Fruit fly (Drosophila melanogaster) whole organism, prepupa: Measurements from ENCODE around the gene CG4768.
A peak's percentile ranks its signal among the peaks of the same experiment; 100 is the strongest.

Experiments
- CG10669 ChIP-seq: fragments of 200-800 bp; sonication (Bioruptor generic); optimal IDR thresholded peaks from 3 replicates; lab custom pipeline; 2018; ENCODE audit warnings: missing biosample characterization, mild to moderate bottlenecking, missing genetic modification characterization, moderate library complexity
- CG11762 ChIP-seq: fragments of 200-800 bp; sonication (Bioruptor generic); optimal IDR thresholded peaks from 3 replicates; lab custom pipeline; 2016; ENCODE audit warnings: missing biosample characterization, missing genetic modification characterization; ENCODE audit not compliant: insufficient read depth
- CG11902 ChIP-seq: fragments of 200-800 bp; sonication (Bioruptor generic); optimal IDR thresholded peaks from 3 replicates; lab custom pipeline; 2016; ENCODE audit warnings: missing biosample characterization, missing genetic modification characterization
- CG15336 ChIP-seq: fragments of 200-800 bp; sonication (Bioruptor generic); IDR thresholded peaks from 2 replicates; pipeline ENCODE4 v1.3.6; 2022; ENCODE audit warnings: missing biosample characterization, missing genetic modification characterization
- CG1621 ChIP-seq: fragments of 200-800 bp; sonication (Bioruptor generic); optimal IDR thresholded peaks from 3 replicates; lab custom pipeline; 2018; ENCODE audit warnings: missing biosample characterization, mild to moderate bottlenecking, missing genetic modification characterization
- CG16779 ChIP-seq: fragments of 200-800 bp; sonication (Bioruptor generic); optimal IDR thresholded peaks from 3 replicates; lab custom pipeline; 2017; ENCODE audit warnings: missing biosample characterization, mild to moderate bottlenecking, missing genetic modification characterization
- CG3032 ChIP-seq: fragments of 200-800 bp; optimal IDR thresholded peaks from 2 replicates; lab custom pipeline; 2019; ENCODE audit warnings: missing biosample characterization, mild to moderate bottlenecking, missing genetic modification characterization, moderate library complexity
- CG31627 ChIP-seq: fragments of 200-800 bp; sonication (Bioruptor generic); optimal IDR thresholded peaks from 3 replicates; lab custom pipeline; 2016; ENCODE audit warnings: missing biosample characterization, missing genetic modification characterization
- CG32006 ChIP-seq: fragments of 200-800 bp; sonication (Bioruptor generic); optimal IDR thresholded peaks from 3 replicates; lab custom pipeline; 2017; ENCODE audit warnings: missing biosample characterization, mild to moderate bottlenecking, missing genetic modification characterization
- CG34406 ChIP-seq: fragments of 200-800 bp; sonication (Bioruptor generic); optimal IDR thresholded peaks from 3 replicates; lab custom pipeline; 2016; ENCODE audit warnings: missing biosample characterization, missing genetic modification characterization
- CG3919 ChIP-seq: fragments of 200-800 bp; sonication (Bioruptor generic); optimal IDR thresholded peaks from 3 replicates; lab custom pipeline; 2016; ENCODE audit warnings: missing biosample characterization, missing genetic modification characterization
- CG4318 ChIP-seq: fragments of 200-800 bp; sonication (Bioruptor generic); optimal IDR thresholded peaks from 3 replicates; lab custom pipeline; 2017; ENCODE audit warnings: missing biosample characterization, mild to moderate bottlenecking, missing genetic modification characterization
- CG6163 ChIP-seq: fragments of 200-800 bp; sonication (Bioruptor generic); IDR thresholded peaks from 3 replicates; pipeline ENCODE4 v1.3.6; 2022; ENCODE audit warnings: missing biosample characterization, missing genetic modification characterization
- CG6276 ChIP-seq: fragments of 200-800 bp; sonication (Bioruptor generic); optimal IDR thresholded peaks from 2 replicates; lab custom pipeline; 2017; ENCODE audit warnings: missing biosample characterization, mild to moderate bottlenecking, missing genetic modification characterization
- CG6792 ChIP-seq: fragments of 200-800 bp; sonication (Bioruptor generic); optimal IDR thresholded peaks from 3 replicates; lab custom pipeline; 2016; ENCODE audit warnings: missing biosample characterization, missing genetic modification characterization
- CG6808 ChIP-seq: fragments of 200-800 bp; sonication (Bioruptor generic); optimal IDR thresholded peaks from 3 replicates; lab custom pipeline; 2017; ENCODE audit warnings: missing biosample characterization, missing genetic modification characterization, mild to moderate bottlenecking, moderate library complexity, missing genetic modification reagents
- CG7368 ChIP-seq: fragments of 200-800 bp; sonication (Bioruptor generic); optimal IDR thresholded peaks from 3 replicates; lab custom pipeline; 2016; ENCODE audit warnings: missing biosample characterization, missing genetic modification characterization
- CG8119 ChIP-seq: fragments of 200-800 bp; sonication (Bioruptor generic); IDR thresholded peaks from 3 replicates; pipeline ENCODE4 v1.3.6; 2022; ENCODE audit warnings: missing biosample characterization, missing genetic modification characterization
- CG8319 ChIP-seq: fragments of 200-800 bp; sonication (Bioruptor generic); optimal IDR thresholded peaks from 3 replicates; lab custom pipeline; 2016; ENCODE audit warnings: missing biosample characterization, missing genetic modification characterization
- CG9139 ChIP-seq: fragments of 200-800 bp; sonication (Bioruptor generic); optimal IDR thresholded peaks from 3 replicates; lab custom pipeline; 2017; ENCODE audit warnings: missing biosample characterization, mild to moderate bottlenecking, missing genetic modification characterization
- Eip75B ChIP-seq: fragments of 200-800 bp; sonication (Bioruptor generic); optimal IDR thresholded peaks from 3 replicates; lab custom pipeline; 2016; ENCODE audit warnings: missing biosample characterization, missing genetic modification characterization
- Eip78C ChIP-seq: fragments of 200-800 bp; sonication (Bioruptor generic); peaks from one replicate; lab custom pipeline; 2016; ENCODE audit warnings: missing biosample characterization, missing genetic modification characterization
- Eip93F ChIP-seq: fragments of 200-800 bp; sonication (Bioruptor generic); optimal IDR thresholded peaks from 2 replicates; lab custom pipeline; 2016; ENCODE audit warnings: missing biosample characterization, mild to moderate bottlenecking, missing genetic modification characterization
- Ets21C ChIP-seq: fragments of 200-800 bp; sonication (Bioruptor generic); optimal IDR thresholded peaks from 3 replicates; lab custom pipeline; 2016; ENCODE audit warnings: missing biosample characterization, missing genetic modification characterization
- Ets96B ChIP-seq: fragments of 200-800 bp; optimal IDR thresholded peaks from 2 replicates; lab custom pipeline; 2019; ENCODE audit warnings: missing biosample characterization, mild to moderate bottlenecking, missing genetic modification characterization, moderate library complexity
- Gug ChIP-seq: fragments of 200-800 bp; sonication (Bioruptor generic); IDR thresholded peaks from 2 replicates; pipeline ENCODE4 v1.3.6; 2022; ENCODE audit warnings: missing biosample characterization, missing genetic modification characterization
- Hr39 ChIP-seq: fragments of 200-800 bp; sonication (Bioruptor generic); optimal IDR thresholded peaks from 2 replicates; lab custom pipeline; 2016; ENCODE audit warnings: missing biosample characterization, missing genetic modification characterization
- Lpt ChIP-seq: fragments of 200-800 bp; sonication (Bioruptor generic); optimal IDR thresholded peaks from 3 replicates; lab custom pipeline; 2016; ENCODE audit warnings: missing biosample characterization, missing genetic modification characterization
- Met ChIP-seq: fragments of 200-800 bp; sonication (Bioruptor generic); optimal IDR thresholded peaks from 3 replicates; lab custom pipeline; 2016; ENCODE audit warnings: missing biosample characterization, missing genetic modification characterization
- OdsH ChIP-seq: fragments of 200-800 bp; sonication (Bioruptor generic); optimal IDR thresholded peaks from 3 replicates; lab custom pipeline; 2016; ENCODE audit warnings: missing biosample characterization, missing genetic modification characterization
- Sox14 ChIP-seq: fragments of 200-800 bp; sonication (Bioruptor generic); optimal IDR thresholded peaks from 3 replicates; lab custom pipeline; 2016; ENCODE audit warnings: missing biosample characterization, missing genetic modification characterization
- Sox15 ChIP-seq: fragments of 200-800 bp; sonication (Bioruptor generic); optimal IDR thresholded peaks from 3 replicates; lab custom pipeline; 2016; ENCODE audit warnings: missing biosample characterization, missing genetic modification characterization
- achi ChIP-seq: fragments of 200-800 bp; sonication (Bioruptor generic); optimal IDR thresholded peaks from 3 replicates; lab custom pipeline; 2016; ENCODE audit warnings: missing biosample characterization, missing genetic modification characterization
- acj6 ChIP-seq: fragments of 200-800 bp; sonication (Bioruptor generic); optimal IDR thresholded peaks from 3 replicates; lab custom pipeline; 2016; ENCODE audit warnings: missing biosample characterization, missing genetic modification characterization
- cyc ChIP-seq: fragments of 200-800 bp; sonication (Bioruptor generic); optimal IDR thresholded peaks from 3 replicates; lab custom pipeline; 2016; ENCODE audit warnings: missing biosample characterization, missing genetic modification characterization
- dsx ChIP-seq: fragments of 200-800 bp; optimal IDR thresholded peaks from 3 replicates; lab custom pipeline; 2019; ENCODE audit warnings: missing biosample characterization, mild to moderate bottlenecking, missing genetic modification characterization, moderate library complexity; ENCODE audit not compliant: poor library complexity, severe bottlenecking
- eg ChIP-seq: fragments of 200-800 bp; sonication (Bioruptor generic); IDR thresholded peaks from 3 replicates; pipeline ENCODE4 v1.3.6; 2022; ENCODE audit warnings: missing biosample characterization, missing genetic modification characterization
- esn ChIP-seq: fragments of 200-800 bp; sonication (Bioruptor generic); optimal IDR thresholded peaks from 2 replicates; lab custom pipeline; 2016; ENCODE audit warnings: missing biosample characterization, mild to moderate bottlenecking, missing genetic modification characterization, moderate library complexity
- fd59A ChIP-seq: fragments of 200-800 bp; sonication (Bioruptor generic); optimal IDR thresholded peaks from 2 replicates; lab custom pipeline; 2017; ENCODE audit warnings: missing biosample characterization, mild to moderate bottlenecking, missing genetic modification characterization, missing genetic modification reagents
- fkh ChIP-seq: fragments of 200-800 bp; sonication (Bioruptor generic); optimal IDR thresholded peaks from 3 replicates; lab custom pipeline; 2017; ENCODE audit warnings: missing biosample characterization, mild to moderate bottlenecking, missing genetic modification characterization, moderate library complexity
- net ChIP-seq: fragments of 200-800 bp; sonication (Bioruptor generic); optimal IDR thresholded peaks from 3 replicates; lab custom pipeline; 2016; ENCODE audit warnings: missing biosample characterization, missing genetic modification characterization
- pdm3 ChIP-seq: fragments of 200-800 bp; sonication (Bioruptor generic); optimal IDR thresholded peaks from 3 replicates; lab custom pipeline; 2016; ENCODE audit warnings: missing biosample characterization, missing genetic modification characterization
- salr ChIP-seq, 2 experiments: fragments of 200-800 bp; sonication (Bioruptor generic); optimal IDR thresholded peaks; 3 replicates each; lab custom pipeline; 2016 to 2018; ENCODE audit warnings: missing biosample characterization in 2 of 2, missing genetic modification characterization in 2 of 2, mild to moderate bottlenecking in 1 of 2
- spab ChIP-seq: fragments of 200-800 bp; sonication (Bioruptor generic); optimal IDR thresholded peaks from 2 replicates; lab custom pipeline; 2017; ENCODE audit warnings: missing biosample characterization, mild to moderate bottlenecking, missing genetic modification characterization, missing genetic modification reagents
- ss ChIP-seq, 2 experiments: fragments of 200-800 bp; sonication (Bioruptor generic); optimal IDR thresholded peaks; 2 replicates in 1 of 2; 3 replicates in 1 of 2; lab custom pipeline; 2017 to 2018; ENCODE audit warnings: mild to moderate bottlenecking in 2 of 2, missing biosample characterization in 2 of 2, missing genetic modification characterization in 2 of 2, moderate library complexity in 1 of 2
- svp ChIP-seq: fragments of 200-800 bp; sonication (Bioruptor generic); peaks from one replicate; lab custom pipeline; 2016; ENCODE audit warnings: missing biosample characterization, missing genetic modification characterization
- topi ChIP-seq: fragments of 200-800 bp; sonication (Bioruptor generic); optimal IDR thresholded peaks from 3 replicates; lab custom pipeline; 2016; ENCODE audit warnings: missing biosample characterization, missing genetic modification characterization
- vri ChIP-seq: fragments of 200-800 bp; sonication (Bioruptor generic); optimal IDR thresholded peaks from 3 replicates; lab custom pipeline; 2016; ENCODE audit warnings: missing biosample characterization, mild to moderate bottlenecking, missing genetic modification characterization

Gene CG4768

dm6 chrX:16829439-16830028 lies 37.6 kb downstream of the CG4768 start (continued):
- TF ChIP-seq fkh (GFP tag; lab: Kevin White, UChicago) (no peak), CG3919 (GFP tag; lab: Kevin White, UChicago) (no peak), esn (GFP tag; lab: Kevin White, UChicago) (peak; percentile 47), OdsH (GFP tag; lab: Kevin White, UChicago) (peak; percentile 33), CG15336 (GFP tag; lab: Robert Waterston, UW) (0 out of 2 replicates have a peak, but pooled peaks have one; percentile 22), topi (peak; percentile 19), Ets21C (GFP tag; lab: Kevin White, UChicago) (no peak), Gug (GFP tag; lab: Robert Waterston, UW) (no peak), spab (GFP tag; lab: Kevin White, UChicago) (no peak), acj6 (GFP tag; lab: Kevin White, UChicago) (peak; percentile 27), vri (GFP tag; lab: Kevin White, UChicago) (no peak), CG8319 (GFP tag; lab: Kevin White, UChicago) (no peak), achi (GFP tag; lab: Kevin White, UChicago) (no peak), net (GFP tag; lab: Kevin White, UChicago) (peak; percentile 9), Eip78C (GFP tag; lab: Kevin White, UChicago) (peak; percentile 65), CG4318 (GFP tag; lab: Kevin White, UChicago) (no peak), CG32006 (GFP tag; lab: Kevin White, UChicago) (peak; percentile 39)

DNA sequence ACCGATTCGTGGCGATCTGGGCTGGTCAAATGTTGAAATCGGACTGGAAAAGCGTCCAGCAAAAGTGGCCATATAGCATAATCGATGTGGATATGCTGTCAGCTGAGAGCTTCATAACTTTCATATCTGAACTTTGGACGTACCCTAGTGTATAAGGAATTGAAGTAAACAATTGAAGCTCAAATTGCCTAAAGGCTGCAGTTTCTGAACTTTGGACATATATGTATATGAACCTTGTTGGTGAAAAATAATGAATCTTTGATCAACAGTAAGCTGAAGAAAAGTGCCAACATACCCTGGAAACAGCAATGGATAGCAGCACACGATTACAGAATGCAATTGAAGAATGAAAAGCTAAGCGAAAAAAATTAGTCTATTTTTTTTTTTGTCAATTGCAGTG lies 38.2 kb downstream of the CG4768 start:
- TF ChIP-seq acj6 (GFP tag; lab: Kevin White, UChicago) (peak; percentile 6), Gug (GFP tag; lab: Robert Waterston, UW) (no peak), Ets96B (no peak), dsx (no peak), fd59A (GFP tag; lab: Kevin White, UChicago) (no peak), OdsH (GFP tag; lab: Kevin White, UChicago) (peak; percentile 45), ss (GFP tag; optimal IDR thresholded peaks at IDR 0.05; lab: Kevin White, UChicago) (no peak), CG34406 (GFP tag; lab: Kevin White, UChicago) (no peak), Sox15 (GFP tag; lab: Kevin White, UChicago) (no peak), Sox14 (peak; percentile 8), CG10669 (no peak), CG6276 (no peak), CG32006 (GFP tag; lab: Kevin White, UChicago) (peak; percentile 36), CG11902 (GFP tag; lab: Kevin White, UChicago) (no peak), CG16779 (no peak), topi (no peak), spab (GFP tag; lab: Kevin White, UChicago) (no peak), Eip78C (GFP tag; lab: Kevin White, UChicago) (peak; percentile 76), CG7368 (GFP tag; lab: Kevin White, UChicago) (no peak), Eip93F (GFP tag; lab: Kevin White, UChicago) (no peak), CG6163 (no peak), svp (no peak), eg (GFP tag; lab: Robert Waterston, UW) (no peak), CG6792 (no peak), salr (GFP tag; optimal IDR thresholded peaks at IDR 0.05; lab: Kevin White, UChicago) (no peak), CG1621 (tag; lab: Kevin White, UChicago) (no peak), CG31627 (no peak), Hr39 (GFP tag; lab: Kevin White, UChicago) (no peak), achi (GFP tag; lab: Kevin White, UChicago) (peak; percentile 19), Met (GFP tag; lab: Kevin White, UChicago) (no peak), CG4318 (GFP tag; lab: Kevin White, UChicago) (no peak), CG6808 (GFP tag; lab: Kevin White, UChicago) (no peak), CG9139 (no peak), Eip75B (no peak), CG8119 (GFP tag; lab: Robert Waterston, UW) (peak; percentile 24; the same call in 1 of the 3 replicates), CG3032 (tag; lab: Kevin White, UChicago) (no peak), Lpt (no peak), pdm3 (GFP tag; lab: Kevin White, UChicago) (no peak), CG11762 (GFP tag; lab: Kevin White, UChicago) (no peak), vri (GFP tag; lab: Kevin White, UChicago) (no peak), cyc (GFP tag; lab: Kevin White, UChicago) (no peak), fkh (GFP tag; lab: Kevin White, UChicago) (no peak)
